Fruit fly (Drosophila melanogaster) whole organism, embryonic: Measurements from ENCODE around the gene CG1307.

Experiments used
- Atf6 ChIP-seq: fragments of 200-800 bp; sonication (Bioruptor generic); IDR thresholded peaks from 2 replicates; pipeline ENCODE4 v1.3.6; 2022; ENCODE audit warnings: missing biosample characterization, missing genetic modification characterization
- Bdp1 ChIP-seq: fragments of 200-800 bp; sonication (Bioruptor generic); optimal IDR thresholded peaks from 3 replicates; lab custom pipeline; 2016; ENCODE audit warnings: missing biosample characterization, missing genetic modification characterization
- CG10366 ChIP-seq: fragments of 200-800 bp; sonication (Bioruptor generic); IDR thresholded peaks from 2 replicates; pipeline ENCODE4 v1.3.6; 2022; ENCODE audit warnings: missing biosample characterization, missing genetic modification characterization
- CG10462 ChIP-seq: fragments of 200-800 bp; sonication (Bioruptor generic); optimal IDR thresholded peaks from 2 replicates; lab custom pipeline; 2016; ENCODE audit warnings: missing biosample characterization, missing genetic modification characterization
- CG10979 ChIP-seq: fragments of 200-800 bp; sonication (Bioruptor generic); optimal IDR thresholded peaks from 2 replicates; lab custom pipeline; 2018; ENCODE audit warnings: missing biosample characterization, mild to moderate bottlenecking, missing genetic modification characterization, moderate library complexity
- CG11247 ChIP-seq: fragments of 200-800 bp; sonication (Bioruptor generic); IDR thresholded peaks from 2 replicates; pipeline ENCODE4 v1.3.6; 2022; ENCODE audit warnings: missing biosample characterization, missing genetic modification characterization
- CG12942 ChIP-seq: fragments of 200-800 bp; sonication (Bioruptor generic); optimal IDR thresholded peaks from 3 replicates; lab custom pipeline; 2016; ENCODE audit warnings: missing biosample characterization, missing genetic modification characterization
- CG17912 ChIP-seq: fragments of 200-800 bp; sonication (Bioruptor generic); optimal IDR thresholded peaks from 2 replicates; lab custom pipeline; 2018; ENCODE audit warnings: missing biosample characterization, mild to moderate bottlenecking, missing genetic modification characterization
- CG31365 ChIP-seq: fragments of 200-800 bp; sonication (Bioruptor generic); optimal IDR thresholded peaks from 2 replicates; lab custom pipeline; 2018; ENCODE audit warnings: missing biosample characterization, mild to moderate bottlenecking, missing genetic modification characterization
- CG32772 ChIP-seq: fragments of 200-800 bp; sonication (Bioruptor generic); IDR thresholded peaks from 2 replicates; pipeline ENCODE4 v1.3.6; 2022; ENCODE audit warnings: missing biosample characterization, missing genetic modification characterization
- CG3281 ChIP-seq: fragments of 200-800 bp; sonication (Bioruptor generic); optimal IDR thresholded peaks from 3 replicates; lab custom pipeline; 2017; ENCODE audit warnings: missing biosample characterization, mild to moderate bottlenecking, missing genetic modification characterization
- CG3847 ChIP-seq: fragments of 200-800 bp; sonication (Bioruptor generic); IDR thresholded peaks from 2 replicates; pipeline ENCODE4 v1.3.6; 2022; ENCODE audit warnings: missing biosample characterization, missing genetic modification characterization
- CG4282 ChIP-seq: fragments of 200-800 bp; sonication (Bioruptor generic); optimal IDR thresholded peaks from 2 replicates; lab custom pipeline; 2016; ENCODE audit warnings: missing biosample characterization, missing genetic modification characterization
- CG7271 ChIP-seq: fragments of 200-800 bp; sonication (Bioruptor generic); optimal IDR thresholded peaks from 2 replicates; lab custom pipeline; 2018; ENCODE audit warnings: missing biosample characterization, mild to moderate bottlenecking, missing genetic modification characterization, moderate library complexity
- CG7928 ChIP-seq: fragments of 200-800 bp; sonication (Bioruptor generic); optimal IDR thresholded peaks from 2 replicates; lab custom pipeline; 2017; ENCODE audit warnings: missing biosample characterization, mild to moderate bottlenecking, missing genetic modification characterization
- CG8359 ChIP-seq: fragments of 200-800 bp; sonication (Bioruptor generic); optimal IDR thresholded peaks from 2 replicates; lab custom pipeline; 2017; ENCODE audit warnings: missing biosample characterization, mild to moderate bottlenecking, missing genetic modification characterization, borderline replicate concordance
- CG8924 ChIP-seq: fragments of 200-800 bp; optimal IDR thresholded peaks from 3 replicates; lab custom pipeline; 2019; ENCODE audit warnings: missing biosample characterization, mild to moderate bottlenecking, missing genetic modification characterization, moderate library complexity
- Chrac-16 ChIP-seq: fragments of 200-800 bp; sonication (Bioruptor generic); optimal IDR thresholded peaks from 3 replicates; lab custom pipeline; 2016; ENCODE audit warnings: missing biosample characterization, missing genetic modification characterization
- Deaf1 ChIP-seq: fragments of 200-800 bp; optimal IDR thresholded peaks from 3 replicates; lab custom pipeline; 2019; ENCODE audit warnings: missing biosample characterization, mild to moderate bottlenecking, missing genetic modification characterization, moderate library complexity
- Dek ChIP-seq: fragments of 200-800 bp; sonication (Bioruptor generic); optimal IDR thresholded peaks from 3 replicates; lab custom pipeline; 2019; ENCODE audit warnings: missing biosample characterization, mild to moderate bottlenecking, missing genetic modification characterization, moderate library complexity
- Dip3 ChIP-seq: fragments of 200-800 bp; sonication (Bioruptor generic); optimal IDR thresholded peaks from 3 replicates; lab custom pipeline; 2016; ENCODE audit warnings: missing biosample characterization, missing genetic modification characterization
- Dll ChIP-seq: fragments of 200-800 bp; sonication (Bioruptor generic); IDR thresholded peaks from 4 replicates; pipeline ENCODE4 v1.3.6; 2022; ENCODE audit warnings: missing biosample characterization, missing genetic modification characterization; ENCODE audit not compliant: partially characterized antibody
- Ets97D ChIP-seq: fragments of 200-800 bp; sonication (Bioruptor generic); optimal IDR thresholded peaks from 3 replicates; lab custom pipeline; 2016; ENCODE audit warnings: missing biosample characterization, missing genetic modification characterization
- H15 ChIP-seq: fragments of 200-800 bp; sonication (Bioruptor generic); IDR thresholded peaks from 3 replicates; pipeline ENCODE4 v1.3.6; 2022; ENCODE audit warnings: missing biosample characterization, missing genetic modification characterization
- Hey ChIP-seq: fragments of 200-800 bp; sonication (Bioruptor generic); optimal IDR thresholded peaks from 3 replicates; lab custom pipeline; 2018; ENCODE audit warnings: missing biosample characterization, mild to moderate bottlenecking, missing genetic modification characterization
- Hsf ChIP-seq: fragments of 200-800 bp; sonication (Bioruptor generic); optimal IDR thresholded peaks from 3 replicates; lab custom pipeline; 2016; ENCODE audit warnings: missing biosample characterization, missing genetic modification characterization
- Neu2 ChIP-seq: fragments of 200-800 bp; sonication (Bioruptor generic); optimal IDR thresholded peaks from 3 replicates; lab custom pipeline; 2016; ENCODE audit warnings: missing biosample characterization, missing genetic modification characterization, borderline replicate concordance
- Nf-YB ChIP-seq: fragments of 200-800 bp; sonication (Bioruptor generic); optimal IDR thresholded peaks from 3 replicates; lab custom pipeline; 2019; ENCODE audit warnings: missing biosample characterization, mild to moderate bottlenecking, missing genetic modification characterization, moderate library complexity
- Oaz ChIP-seq: fragments of 200-800 bp; sonication (Bioruptor generic); IDR thresholded peaks from 2 replicates; pipeline ENCODE4 v1.3.6; 2022; ENCODE audit warnings: missing biosample characterization, missing genetic modification characterization
- PHDP ChIP-seq: fragments of 200-800 bp; sonication (Bioruptor generic); optimal IDR thresholded peaks from 3 replicates; lab custom pipeline; 2018; ENCODE audit warnings: missing biosample characterization, mild to moderate bottlenecking, missing genetic modification characterization, moderate library complexity
- Rx ChIP-seq: fragments of 200-800 bp; sonication (Bioruptor generic); IDR thresholded peaks from 2 replicates; pipeline ENCODE4 v1.3.6; 2022; ENCODE audit warnings: missing biosample characterization, missing genetic modification characterization
- Side ChIP-seq: fragments of 200-800 bp; sonication (Bioruptor generic); optimal IDR thresholded peaks from 2 replicates; lab custom pipeline; 2016; ENCODE audit warnings: missing biosample characterization, missing genetic modification characterization
- Spps ChIP-seq: fragments of 200-800 bp; sonication (Bioruptor generic); optimal IDR thresholded peaks from 2 replicates; lab custom pipeline; 2018; ENCODE audit warnings: missing biosample characterization, mild to moderate bottlenecking, missing genetic modification characterization
- Xbp1 ChIP-seq: fragments of 200-800 bp; sonication (Bioruptor generic); optimal IDR thresholded peaks from 3 replicates; lab custom pipeline; 2016; ENCODE audit warnings: missing biosample characterization, mild to moderate bottlenecking, missing genetic modification characterization
- YL-1 ChIP-seq: fragments of 200-800 bp; sonication (Bioruptor generic); optimal IDR thresholded peaks from 3 replicates; lab custom pipeline; 2017; ENCODE audit warnings: missing biosample characterization, mild to moderate bottlenecking, missing genetic modification characterization
- ara ChIP-seq: fragments of 200-800 bp; sonication (Bioruptor generic); IDR thresholded peaks from 2 replicates; pipeline ENCODE4 v1.3.6; 2022; ENCODE audit warnings: missing biosample characterization, missing genetic modification characterization
- bigmax ChIP-seq: fragments of 200-800 bp; sonication (Bioruptor generic); optimal IDR thresholded peaks from 2 replicates; lab custom pipeline; 2018; ENCODE audit warnings: missing biosample characterization, mild to moderate bottlenecking, missing genetic modification characterization
- chinmo ChIP-seq: fragments of 200-800 bp; sonication (Bioruptor generic); IDR thresholded peaks from 4 replicates; pipeline ENCODE4 v1.3.6; 2022; ENCODE audit warnings: missing biosample characterization, missing genetic modification characterization; ENCODE audit not compliant: partially characterized antibody
- chm ChIP-seq: fragments of 200-800 bp; sonication (Bioruptor generic); IDR thresholded peaks from 2 replicates; pipeline ENCODE4 v1.3.6; 2022; ENCODE audit warnings: missing biosample characterization, missing genetic modification characterization
- dati ChIP-seq: fragments of 200-800 bp; sonication (Bioruptor generic); IDR thresholded peaks from 2 replicates; pipeline ENCODE4 v1.3.6; 2022; ENCODE audit warnings: missing biosample characterization, missing genetic modification characterization
- eyg ChIP-seq: fragments of 200-800 bp; sonication (Bioruptor generic); optimal IDR thresholded peaks from 3 replicates; lab custom pipeline; 2016; ENCODE audit warnings: missing biosample characterization, missing genetic modification characterization
- gcm2 ChIP-seq: fragments of 200-800 bp; sonication (Bioruptor generic); optimal IDR thresholded peaks from 2 replicates; lab custom pipeline; 2016; ENCODE audit warnings: missing biosample characterization, missing genetic modification characterization
- her ChIP-seq: fragments of 200-800 bp; sonication (Bioruptor generic); optimal IDR thresholded peaks from 2 replicates; lab custom pipeline; 2016; ENCODE audit warnings: missing biosample characterization, missing genetic modification characterization
- hkb ChIP-seq, 2 experiments: fragments of 200-800 bp in 1 of 2; fragments of >200 bp in 1 of 2; sonication (Bioruptor generic) in 1 of 2; IDR thresholded peaks in 1 of 2; optimal IDR thresholded peaks in 1 of 2; 2 replicates each; pipeline versions ENCODE4 v1.3.6 to Lab custom; 2017 to 2022; ENCODE audit warnings: missing biosample characterization in 1 of 2, missing genetic modification characterization in 1 of 2
- mam ChIP-seq: fragments of 200-800 bp; sonication (Bioruptor generic); optimal IDR thresholded peaks from 3 replicates; lab custom pipeline; 2016; ENCODE audit warnings: missing biosample characterization, missing genetic modification characterization
- org-1 ChIP-seq: fragments of 200-800 bp; sonication (Bioruptor generic); optimal IDR thresholded peaks from 2 replicates; lab custom pipeline; 2017; ENCODE audit warnings: missing biosample characterization, missing genetic modification characterization
- p53 ChIP-seq: fragments of 200-800 bp; sonication (Bioruptor generic); optimal IDR thresholded peaks from 2 replicates; lab custom pipeline; 2016; ENCODE audit warnings: missing biosample characterization, missing genetic modification characterization
- ro ChIP-seq: fragments of 200-800 bp; sonication (Bioruptor generic); IDR thresholded peaks from 2 replicates; pipeline ENCODE4 v1.3.6; 2022; ENCODE audit warnings: missing biosample characterization, missing genetic modification characterization
- seq ChIP-seq: fragments of 200-800 bp; sonication (Bioruptor generic); IDR thresholded peaks from 2 replicates; pipeline ENCODE4 v1.3.6; 2022; ENCODE audit warnings: missing biosample characterization, missing genetic modification characterization
- slou ChIP-seq: fragments of 200-800 bp; sonication (Bioruptor generic); optimal IDR thresholded peaks from 3 replicates; lab custom pipeline; 2016; ENCODE audit warnings: missing biosample characterization, missing genetic modification characterization
- toy ChIP-seq: fragments of 200-800 bp; sonication (Bioruptor generic); IDR thresholded peaks from 2 replicates; pipeline ENCODE4 v1.3.6; 2022; ENCODE audit warnings: missing biosample characterization, missing genetic modification characterization
- unpg ChIP-seq: fragments of 200-800 bp; sonication (Bioruptor generic); optimal IDR thresholded peaks from 3 replicates; lab custom pipeline; 2018; ENCODE audit warnings: missing biosample characterization, mild to moderate bottlenecking, missing genetic modification characterization, moderate library complexity

CG1307 gene

dm6 chr3R:6646740-6647139, 10.5 kb downstream of the CG1307 start, which contains the start of gene Taf1 (continued):
- TF ChIP-seq YL-1 (peak; percentile 66), org-1 (GFP tag; lab: Kevin White, UChicago) (no peak), seq (GFP tag; lab: Robert Waterston, UW) (no peak), CG3281 (GFP tag; lab: Kevin White, UChicago) (no peak), mam (GFP tag; lab: Kevin White, UChicago) (no peak), Bdp1 (GFP tag; lab: Kevin White, UChicago) (no peak), Ets97D (GFP tag; lab: Kevin White, UChicago) (peak; percentile 60), toy (GFP tag; lab: Robert Waterston, UW) (no peak), Atf6 (GFP tag; lab: Robert Waterston, UW) (no peak), CG10979 (tag; lab: Kevin White, UChicago) (no peak), H15 (GFP tag; lab: Robert Waterston, UW) (no peak), eyg (GFP tag; lab: Kevin White, UChicago) (no peak), Hsf (no peak), Oaz (no peak), Deaf1 (tag; lab: Kevin White, UChicago) (no peak), Dip3 (GFP tag; lab: Kevin White, UChicago) (no peak), Rx (GFP tag; lab: Robert Waterston, UW) (no peak), her (no peak), CG10462 (GFP tag; lab: Kevin White, UChicago) (no peak), CG10366 (no peak), Chrac-16 (no peak), CG17912 (GFP tag; lab: Kevin White, UChicago) (peak; percentile 27), CG4282 (GFP tag; lab: Kevin White, UChicago) (no peak), CG32772 (GFP tag; lab: Robert Waterston, UW) (no peak), p53 (no peak), Dek (tag; lab: Kevin White, UChicago) (peak; percentile 24), CG12942 (GFP tag; lab: Kevin White, UChicago) (no peak), hkb (optimal IDR thresholded peaks at IDR 0.05; lab: Kevin White, UChicago) (no peak), hkb (GFP tag; IDR thresholded peaks at IDR 0.05; lab: Robert Waterston, UW) (0 out of 2 replicates have a peak, but pooled peaks have one; percentile 9), CG8359 (no peak), CG11247 (no peak), chm (GFP tag; lab: Robert Waterston, UW) (no peak), bigmax (GFP tag; lab: Kevin White, UChicago) (peak; percentile 28), CG3847 (peak; percentile 56), unpg (GFP tag; lab: Kevin White, UChicago) (no peak), Spps (tag; lab: Kevin White, UChicago) (no peak), gcm2 (GFP tag; lab: Kevin White, UChicago) (no peak), Nf-YB (GFP tag; lab: Kevin White, UChicago) (no peak), Dll (GFP tag; lab: Robert Waterston, UW) (peak; percentile 49; the same call in 2 of the 4 replicates), Side (GFP tag; lab: Kevin White, UChicago) (no peak), Hey (tag; lab: Kevin White, UChicago) (no peak), Neu2 (GFP tag; lab: Kevin White, UChicago) (no peak), Xbp1 (GFP tag; lab: Kevin White, UChicago) (peak; percentile 19), slou (GFP tag; lab: Kevin White, UChicago) (no peak), CG7928 (GFP tag; lab: Kevin White, UChicago) (peak; percentile 26), CG8924 (tag; lab: Kevin White, UChicago) (no peak), ara (GFP tag; lab: Robert Waterston, UW) (no peak), PHDP (tag; lab: Kevin White, UChicago) (no peak), CG31365 (no peak), chinmo (GFP tag; lab: Robert Waterston, UW) (peak; percentile 86; the same call in 2 of the 4 replicates), CG7271 (no peak), dati (no peak), ro (GFP tag; lab: Robert Waterston, UW) (no peak)
